Fruit fly (Drosophila melanogaster): Measurements from ENCODE around the gene nSMase.
A peak's percentile ranks its signal among the peaks of the same experiment; 100 is the strongest.

Gene nSMase

DNA sequence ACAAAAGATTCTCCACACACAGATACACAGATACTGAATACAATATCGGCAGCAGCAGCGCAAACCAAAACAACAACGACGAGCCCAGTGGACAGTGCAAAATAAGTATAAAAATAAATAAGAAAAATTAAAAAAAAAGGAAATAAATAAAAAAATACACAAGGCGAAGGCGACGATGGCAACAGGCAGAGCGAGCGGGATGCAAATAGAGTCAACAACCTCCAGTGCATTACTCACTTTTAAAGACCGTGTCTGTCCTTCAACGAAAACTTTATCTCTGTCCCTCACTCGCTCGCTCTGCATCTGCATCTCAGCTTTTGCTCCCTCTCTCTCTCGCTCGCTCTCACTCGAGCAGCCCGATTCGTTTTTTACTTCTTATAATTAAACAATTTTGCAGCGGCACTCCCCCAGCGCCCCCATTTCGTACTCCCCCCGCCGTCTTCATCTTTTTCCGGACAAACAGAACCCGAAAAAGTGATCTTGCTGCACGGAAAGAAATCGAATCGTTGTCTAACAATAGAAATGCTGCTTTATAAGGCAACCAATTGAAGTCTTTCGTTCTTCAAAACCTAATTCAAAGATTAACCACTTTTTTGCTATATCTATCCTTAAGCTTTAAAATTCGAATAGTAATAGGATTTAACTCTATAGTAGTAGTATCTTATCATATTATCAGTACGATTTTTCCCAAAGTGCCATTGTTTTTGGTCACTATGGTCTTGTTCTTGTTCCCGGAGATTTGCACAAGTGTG is 27.6 kb downstream of the nSMase start (continued):
- peak; percentile 91 for TF ChIP-seq CG31627 (GFP tag; optimal IDR thresholded peaks at IDR 0.05)
- peak; percentile 94 for TF ChIP-seq CG6276 (GFP tag; optimal IDR thresholded peaks at IDR 0.05)
- TF ChIP-seq CG3032 (tag; optimal IDR thresholded peaks at IDR 0.05) = peak; percentile 99
- peak; percentile 86 for TF ChIP-seq Gug (GFP tag; IDR thresholded peaks at IDR 0.05)
- TF ChIP-seq Sox102F (GFP tag; optimal IDR thresholded peaks at IDR 0.05) = peak; percentile 82
- TF ChIP-seq CG6163 (GFP tag; IDR thresholded peaks at IDR 0.05) = peak; percentile 99
- peak; percentile 89 for TF ChIP-seq topi (GFP tag; optimal IDR thresholded peaks at IDR 0.05)
- no peak for TF ChIP-seq Hr38 (GFP tag; optimal IDR thresholded peaks at IDR 0.05)
- TF ChIP-seq CG8119 (GFP tag; IDR thresholded peaks at IDR 0.05) = peak; percentile 95
- peak; percentile 6 for TF ChIP-seq CG4318 (GFP tag; optimal IDR thresholded peaks at IDR 0.05)
- TF ChIP-seq Hr4 (GFP tag; optimal IDR thresholded peaks at IDR 0.05) = peak; percentile 42
- TF ChIP-seq ss (GFP tag; optimal IDR thresholded peaks at IDR 0.05) = peak; percentile 100
- peak; percentile 85 for TF ChIP-seq OdsH (GFP tag; optimal IDR thresholded peaks at IDR 0.05)
- TF ChIP-seq esn (GFP tag; optimal IDR thresholded peaks at IDR 0.05) = peak; percentile 90
- TF ChIP-seq Sox15 (GFP tag; optimal IDR thresholded peaks at IDR 0.05) = peak; percentile 57
- peak; percentile 100 for TF ChIP-seq spab (GFP tag; optimal IDR thresholded peaks at IDR 0.05)
- peak; percentile 99 for TF ChIP-seq CG6808 (GFP tag; optimal IDR thresholded peaks at IDR 0.05)
- peak; percentile 97 for TF ChIP-seq eg (GFP tag; IDR thresholded peaks at IDR 0.05)
- TF ChIP-seq CG10631 (GFP tag; optimal IDR thresholded peaks at IDR 0.05) = peak; percentile 82
- peak; percentile 94 for TF ChIP-seq Blimp-1 (GFP tag; optimal IDR thresholded peaks at IDR 0.05)
- TF ChIP-seq svp (GFP tag) = peak; percentile 94
- peak; percentile 97 for TF ChIP-seq CG1621 (tag; optimal IDR thresholded peaks at IDR 0.05)
- peak; percentile 99 for TF ChIP-seq CG10669 (GFP tag; optimal IDR thresholded peaks at IDR 0.05)
- peak; percentile 63 for TF ChIP-seq Sox14 (GFP tag; optimal IDR thresholded peaks at IDR 0.05)
- peak; percentile 86 for TF ChIP-seq Ets21C (GFP tag; optimal IDR thresholded peaks at IDR 0.05)

DNA sequence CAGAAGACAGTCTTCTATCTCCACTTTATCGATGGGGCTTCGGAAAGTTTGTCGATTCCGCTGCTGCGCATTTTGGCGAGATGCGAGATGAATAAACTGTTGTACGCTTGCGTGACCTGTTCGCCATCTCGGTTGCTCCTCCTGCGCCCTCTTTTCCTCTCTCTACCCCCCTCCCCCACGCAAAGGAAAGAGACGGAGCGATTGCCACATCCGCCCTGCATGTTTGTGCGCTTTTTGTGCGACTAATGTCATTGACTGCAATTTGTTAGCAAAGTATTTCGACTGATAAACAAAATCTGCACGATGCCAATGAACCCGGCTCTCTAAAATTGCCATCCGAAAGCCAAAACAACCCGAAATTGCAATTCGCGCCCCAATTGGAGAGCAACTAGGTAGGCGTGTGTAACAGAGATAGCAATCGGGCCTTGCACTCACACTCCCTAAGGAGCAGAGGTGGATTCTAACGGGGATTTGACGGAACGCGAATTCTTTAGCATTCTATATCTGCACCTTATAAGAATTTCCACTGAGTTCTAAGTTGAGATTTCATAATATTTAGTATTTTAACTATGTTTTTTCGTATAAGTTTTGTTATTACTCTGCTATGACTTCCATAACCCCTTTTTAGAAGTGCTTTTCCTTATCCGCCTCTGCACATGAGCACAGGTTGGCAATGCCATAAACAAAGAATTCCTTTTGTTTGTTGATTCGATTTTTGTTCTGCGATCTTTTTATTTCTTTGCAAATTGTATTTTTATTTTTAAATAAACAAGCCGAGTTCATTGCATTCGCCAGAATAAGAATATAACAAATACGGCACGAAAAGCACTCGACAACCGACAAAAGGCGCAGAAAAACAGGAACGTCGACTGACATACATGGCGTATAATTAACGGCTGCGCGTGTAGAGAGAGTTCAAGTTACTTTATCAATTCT is 28.4 kb downstream of the nSMase start, which contains the start of gene CG43389:
CG43389 (plus strand) TSS at position 886 of the 936 bp plus-strand sequence.
- peak; percentile 96 for TF ChIP-seq Sox15 (GFP tag; optimal IDR thresholded peaks at IDR 0.05)
- no peak for TF ChIP-seq CG6276 (GFP tag; optimal IDR thresholded peaks at IDR 0.05)
- peak; percentile 72 for TF ChIP-seq CG11762 (GFP tag; optimal IDR thresholded peaks at IDR 0.05; ENCODE audit: insufficient read depth)
- peak; percentile 81 for TF ChIP-seq eg (GFP tag; IDR thresholded peaks at IDR 0.05)
- peak; percentile 99 for TF ChIP-seq vri (GFP tag; optimal IDR thresholded peaks at IDR 0.05)
- TF ChIP-seq Hr38 (GFP tag; optimal IDR thresholded peaks at IDR 0.05) = no peak
- TF ChIP-seq pdm3 (GFP tag; optimal IDR thresholded peaks at IDR 0.05) = peak; percentile 94
- peak; percentile 69 for TF ChIP-seq CG4318 (GFP tag; optimal IDR thresholded peaks at IDR 0.05)
- TF ChIP-seq lz (GFP tag; optimal IDR thresholded peaks at IDR 0.05) = peak; percentile 98
- TF ChIP-seq CG34406 (GFP tag; optimal IDR thresholded peaks at IDR 0.05) = peak; percentile 97
- peak; percentile 86 for TF ChIP-seq dsx (GFP tag; optimal IDR thresholded peaks at IDR 0.05; ENCODE audit: poor library complexity, severe bottlenecking)
- TF ChIP-seq CG10631 (GFP tag; optimal IDR thresholded peaks at IDR 0.05) = peak; percentile 92
- TF ChIP-seq fd85E (GFP tag; optimal IDR thresholded peaks at IDR 0.05) = peak; percentile 52
- TF ChIP-seq Met (GFP tag; optimal IDR thresholded peaks at IDR 0.05) = peak; percentile 98
- peak; percentile 99 for TF ChIP-seq Smox (GFP tag; optimal IDR thresholded peaks at IDR 0.05)
- TF ChIP-seq CG7368 (GFP tag; optimal IDR thresholded peaks at IDR 0.05) = peak; percentile 65
- peak; percentile 98 for TF ChIP-seq Eip78C (GFP tag)
- TF ChIP-seq esn (GFP tag; optimal IDR thresholded peaks at IDR 0.05) = peak; percentile 99
- TF ChIP-seq Blimp-1 (GFP tag; optimal IDR thresholded peaks at IDR 0.05) = peak; percentile 87
- TF ChIP-seq Eip75B (GFP tag; optimal IDR thresholded peaks at IDR 0.05) = peak; percentile 89
- peak; percentile 42 for TF ChIP-seq CG16779 (tag; optimal IDR thresholded peaks at IDR 0.05)
- TF ChIP-seq Ets96B (tag; optimal IDR thresholded peaks at IDR 0.05) = peak; percentile 91
- TF ChIP-seq cyc (GFP tag; optimal IDR thresholded peaks at IDR 0.05) = peak; percentile 95
- peak; percentile 90 for TF ChIP-seq net (GFP tag; optimal IDR thresholded peaks at IDR 0.05)
- TF ChIP-seq CG8319 (GFP tag; optimal IDR thresholded peaks at IDR 0.05) = peak; percentile 89
- peak; percentile 98 for TF ChIP-seq Hr39 (GFP tag; optimal IDR thresholded peaks at IDR 0.05)
- TF ChIP-seq CG3032 (tag; optimal IDR thresholded peaks at IDR 0.05) = peak; percentile 89
- peak; percentile 97 for TF ChIP-seq Eip93F (GFP tag; optimal IDR thresholded peaks at IDR 0.05)
- peak; percentile 87 for TF ChIP-seq CG10669 (GFP tag; optimal IDR thresholded peaks at IDR 0.05)
- TF ChIP-seq CG11902 (GFP tag; optimal IDR thresholded peaks at IDR 0.05) = peak; percentile 87
- peak; percentile 97 for TF ChIP-seq acj6 (GFP tag; optimal IDR thresholded peaks at IDR 0.05)

Data from whole organism, prepupa.